Fruit fly (Drosophila melanogaster) whole organism, embryonic: Measurements from ENCODE around the gene CG32147.
A peak's percentile ranks its signal among the peaks of the same experiment; 100 is the strongest.

Source experiments
- Awh ChIP-seq: fragments of 200-800 bp; sonication (Bioruptor generic); IDR thresholded peaks from 2 replicates; pipeline ENCODE4, ENCODE4 v1.3.6; 2022; ENCODE audit warnings: missing biosample characterization, missing genetic modification characterization
- CG10654 ChIP-seq: fragments of 200-800 bp; sonication (Bioruptor generic); optimal IDR thresholded peaks from 2 replicates; lab custom pipeline; 2016; ENCODE audit warnings: missing biosample characterization, missing genetic modification characterization
- CG11723 ChIP-seq: fragments of 200-800 bp; sonication (Bioruptor generic); optimal IDR thresholded peaks from 2 replicates; lab custom pipeline; 2017; ENCODE audit warnings: missing biosample characterization, mild to moderate bottlenecking, missing genetic modification characterization
- CG12236 ChIP-seq: fragments of 200-800 bp; sonication (Bioruptor generic); optimal IDR thresholded peaks from 2 replicates; lab custom pipeline; 2016; ENCODE audit warnings: missing biosample characterization, missing genetic modification characterization
- CG13287 ChIP-seq: fragments of 200-800 bp; sonication (Bioruptor generic); IDR thresholded peaks from 2 replicates; pipeline ENCODE4 v1.3.6; 2022; ENCODE audit warnings: missing biosample characterization, missing genetic modification characterization; ENCODE audit not compliant: partially characterized antibody
- CG13424 ChIP-seq: fragments of 200-800 bp; sonication (Bioruptor generic); optimal IDR thresholded peaks from 2 replicates; lab custom pipeline; 2019; ENCODE audit warnings: missing biosample characterization, mild to moderate bottlenecking, missing genetic modification characterization, moderate library complexity
- CG14965 ChIP-seq: fragments of 200-800 bp; sonication (Bioruptor generic); optimal IDR thresholded peaks from 2 replicates; lab custom pipeline; 2016; ENCODE audit warnings: missing biosample characterization, missing genetic modification characterization, borderline replicate concordance
- CG17802 ChIP-seq: fragments of 200-800 bp; sonication (Bioruptor generic); optimal IDR thresholded peaks from 2 replicates; lab custom pipeline; 2018; ENCODE audit warnings: missing biosample characterization, mild to moderate bottlenecking, missing genetic modification characterization, moderate library complexity
- CG18599 ChIP-seq: fragments of 200-800 bp; sonication (Bioruptor generic); optimal IDR thresholded peaks from 3 replicates; lab custom pipeline; 2017; ENCODE audit warnings: missing biosample characterization, missing genetic modification characterization, mild to moderate bottlenecking, moderate library complexity, missing genetic modification reagents
- CG2199 ChIP-seq: fragments of 200-800 bp; sonication (Bioruptor generic); IDR thresholded peaks from 3 replicates; pipeline ENCODE4 v1.3.6; 2022; ENCODE audit warnings: missing biosample characterization, missing genetic modification characterization
- CG2889 ChIP-seq: fragments of 200-800 bp; sonication (Bioruptor generic); IDR thresholded peaks from 3 replicates; pipeline ENCODE4 v1.3.6; 2022; ENCODE audit warnings: missing biosample characterization, missing genetic modification characterization
- CG31365 ChIP-seq: fragments of 200-800 bp; sonication (Bioruptor generic); optimal IDR thresholded peaks from 2 replicates; lab custom pipeline; 2018; ENCODE audit warnings: missing biosample characterization, mild to moderate bottlenecking, missing genetic modification characterization
- CG31388 ChIP-seq: fragments of 200-800 bp; sonication (Bioruptor generic); optimal IDR thresholded peaks from 2 replicates; lab custom pipeline; 2016; ENCODE audit warnings: missing biosample characterization, missing genetic modification characterization
- CG43689 ChIP-seq: fragments of 200-800 bp; sonication (Bioruptor generic); IDR thresholded peaks from 2 replicates; pipeline ENCODE4 v1.3.6; 2022; ENCODE audit warnings: missing biosample characterization, missing genetic modification characterization
- CG6175 ChIP-seq: fragments of 200-800 bp; sonication (Bioruptor generic); IDR thresholded peaks from 3 replicates; pipeline ENCODE4 v1.3.6; 2022; ENCODE audit warnings: missing biosample characterization, missing genetic modification characterization
- CG7786 ChIP-seq: fragments of 200-800 bp; sonication (Bioruptor generic); optimal IDR thresholded peaks from 2 replicates; lab custom pipeline; 2016; ENCODE audit warnings: missing biosample characterization, missing genetic modification characterization
- CG7963 ChIP-seq: fragments of 200-800 bp; sonication (Bioruptor generic); IDR thresholded peaks from 3 replicates; pipeline ENCODE4 v1.3.6; 2022; ENCODE audit warnings: missing biosample characterization, missing genetic modification characterization; ENCODE audit not compliant: partially characterized antibody
- Camta ChIP-seq: fragments of 200-800 bp; sonication (Bioruptor generic); optimal IDR thresholded peaks from 2 replicates; lab custom pipeline; 2016; ENCODE audit warnings: missing biosample characterization, missing genetic modification characterization
- CrebB ChIP-seq: fragments of 200-800 bp; sonication (Bioruptor generic); optimal IDR thresholded peaks from 3 replicates; lab custom pipeline; 2018; ENCODE audit warnings: missing biosample characterization, mild to moderate bottlenecking, missing genetic modification characterization
- Ets65A ChIP-seq: fragments of 200-800 bp; sonication (Bioruptor generic); peaks from one replicate; lab custom pipeline; 2016; ENCODE audit warnings: missing biosample characterization, missing genetic modification characterization
- H15 ChIP-seq: fragments of 200-800 bp; sonication (Bioruptor generic); IDR thresholded peaks from 3 replicates; pipeline ENCODE4 v1.3.6; 2022; ENCODE audit warnings: missing biosample characterization, missing genetic modification characterization
- Jarid2 ChIP-seq: fragments of 200-800 bp; sonication (Bioruptor generic); optimal IDR thresholded peaks from 3 replicates; lab custom pipeline; 2017; ENCODE audit warnings: mild to moderate bottlenecking, missing biosample characterization, missing genetic modification reagents, missing genetic modification characterization
- Med ChIP-seq: fragments of 200-800 bp; sonication (Bioruptor generic); peaks from one replicate; lab custom pipeline; 2016; ENCODE audit warnings: missing biosample characterization, missing genetic modification characterization, mild to moderate bottlenecking, inconsistent platforms, moderate library complexity
- Oli ChIP-seq: fragments of 200-800 bp; sonication (Bioruptor generic); optimal IDR thresholded peaks from 2 replicates; lab custom pipeline; 2018; ENCODE audit warnings: missing biosample characterization, mild to moderate bottlenecking, missing genetic modification characterization, moderate library complexity
- Rx ChIP-seq: fragments of 200-800 bp; sonication (Bioruptor generic); IDR thresholded peaks from 2 replicates; pipeline ENCODE4 v1.3.6; 2022; ENCODE audit warnings: missing biosample characterization, missing genetic modification characterization
- Spps ChIP-seq: fragments of 200-800 bp; sonication (Bioruptor generic); optimal IDR thresholded peaks from 2 replicates; lab custom pipeline; 2018; ENCODE audit warnings: missing biosample characterization, mild to moderate bottlenecking, missing genetic modification characterization
- Sry-δ ChIP-seq: fragments of 200-800 bp; sonication (Bioruptor generic); optimal IDR thresholded peaks from 2 replicates; lab custom pipeline; 2016; ENCODE audit warnings: missing biosample characterization, missing genetic modification characterization
- ab ChIP-seq: fragments of 200-800 bp; sonication (Bioruptor generic); optimal IDR thresholded peaks from 2 replicates; lab custom pipeline; 2016; ENCODE audit warnings: missing biosample characterization, missing genetic modification characterization
- abd-A ChIP-seq: fragments of 200-800 bp; sonication (Bioruptor generic); optimal IDR thresholded peaks from 3 replicates; lab custom pipeline; 2019; ENCODE audit warnings: missing biosample characterization, mild to moderate bottlenecking, missing genetic modification characterization, moderate library complexity
- ac ChIP-seq: fragments of 200-800 bp; sonication (Bioruptor generic); optimal IDR thresholded peaks from 3 replicates; lab custom pipeline; 2017; ENCODE audit warnings: missing biosample characterization, mild to moderate bottlenecking, missing genetic modification characterization
- chinmo ChIP-seq: fragments of 200-800 bp; sonication (Bioruptor generic); IDR thresholded peaks from 4 replicates; pipeline ENCODE4 v1.3.6; 2022; ENCODE audit warnings: missing biosample characterization, missing genetic modification characterization; ENCODE audit not compliant: partially characterized antibody
- ci ChIP-seq: fragments of 200-800 bp; sonication (Bioruptor generic); IDR thresholded peaks from 3 replicates; pipeline ENCODE4 v1.3.6; 2022; ENCODE audit warnings: missing biosample characterization, missing genetic modification characterization
- disco-r ChIP-seq: fragments of 200-800 bp; sonication (Bioruptor generic); optimal IDR thresholded peaks from 2 replicates; lab custom pipeline; 2016; ENCODE audit warnings: missing biosample characterization, missing genetic modification characterization
- exex ChIP-seq: fragments of 200-800 bp; sonication (Bioruptor generic); optimal IDR thresholded peaks from 4 replicates; lab custom pipeline; 2018; ENCODE audit warnings: missing biosample characterization, mild to moderate bottlenecking, missing genetic modification characterization, moderate library complexity
- fd3F ChIP-seq: fragments of 200-800 bp; sonication (Bioruptor generic); optimal IDR thresholded peaks from 2 replicates; lab custom pipeline; 2018; ENCODE audit warnings: missing biosample characterization, mild to moderate bottlenecking, missing genetic modification characterization, moderate library complexity
- gro ChIP-seq: fragments of 200-800 bp; sonication (Bioruptor generic); optimal IDR thresholded peaks from 2 replicates; lab custom pipeline; 2016; ENCODE audit warnings: missing biosample characterization, missing genetic modification characterization
- gsb ChIP-seq: fragments of 200-800 bp; sonication (Bioruptor generic); IDR thresholded peaks from 2 replicates; pipeline ENCODE4 v1.3.6; 2022; ENCODE audit warnings: missing biosample characterization, missing genetic modification characterization
- inv ChIP-seq: fragments of 200-800 bp; sonication (Bioruptor generic); IDR thresholded peaks from 2 replicates; pipeline ENCODE4 v1.3.6; 2022; ENCODE audit warnings: missing biosample characterization, missing genetic modification characterization; ENCODE audit not compliant: partially characterized antibody
- jumu ChIP-seq: fragments of 200-800 bp; sonication (Bioruptor generic); optimal IDR thresholded peaks from 3 replicates; lab custom pipeline; 2016; ENCODE audit warnings: missing biosample characterization, missing genetic modification characterization
- lbe ChIP-seq: fragments of 200-800 bp; sonication (Bioruptor generic); optimal IDR thresholded peaks from 2 replicates; lab custom pipeline; 2016; ENCODE audit warnings: missing biosample characterization, mild to moderate bottlenecking, missing genetic modification characterization
- mld ChIP-seq: fragments of 200-800 bp; sonication (Bioruptor generic); IDR thresholded peaks from 3 replicates; pipeline ENCODE4 v1.3.6; 2022; ENCODE audit warnings: missing biosample characterization, missing genetic modification characterization; ENCODE audit not compliant: partially characterized antibody
- nau ChIP-seq: fragments of 200-800 bp; sonication (Bioruptor generic); optimal IDR thresholded peaks from 3 replicates; lab custom pipeline; 2017; ENCODE audit warnings: missing biosample characterization, mild to moderate bottlenecking, missing genetic modification characterization, missing genetic modification reagents
- nerfin-1 ChIP-seq: fragments of 200-800 bp; sonication (Bioruptor generic); optimal IDR thresholded peaks from 3 replicates; lab custom pipeline; 2019; ENCODE audit warnings: missing biosample characterization, mild to moderate bottlenecking, missing genetic modification characterization, moderate library complexity
- prd ChIP-seq, 3 experiments: fragments of >200 bp in 2 of 3; fragments of 200-800 bp in 1 of 3; sonication (Bioruptor generic) in 1 of 3; optimal IDR thresholded peaks in 2 of 3; IDR thresholded peaks in 1 of 3; 2 replicates in 2 of 3; 3 replicates in 1 of 3; pipeline versions ENCODE4 v1.3.6 to Lab custom; 2017 to 2022; ENCODE audit warnings: missing biosample characterization in 1 of 3, missing genetic modification characterization in 1 of 3
- pros ChIP-seq: fragments of 200-800 bp; sonication (Bioruptor generic); optimal IDR thresholded peaks from 3 replicates; lab custom pipeline; 2019; ENCODE audit warnings: missing biosample characterization, mild to moderate bottlenecking, missing genetic modification characterization, moderate library complexity
- scrt ChIP-seq: fragments of 200-800 bp; sonication (Bioruptor generic); optimal IDR thresholded peaks from 2 replicates; lab custom pipeline; 2018; ENCODE audit warnings: missing biosample characterization, mild to moderate bottlenecking, missing genetic modification characterization, moderate library complexity
- sens-2 ChIP-seq: fragments of 200-800 bp; sonication (Bioruptor generic); IDR thresholded peaks from 2 replicates; pipeline ENCODE4 v1.3.6; 2022; ENCODE audit warnings: missing biosample characterization, missing genetic modification characterization
- shn ChIP-seq: fragments of 200-800 bp; sonication (Bioruptor generic); optimal IDR thresholded peaks from 3 replicates; lab custom pipeline; 2016; ENCODE audit warnings: missing biosample characterization, missing genetic modification characterization
- slbo ChIP-seq: fragments of 200-800 bp; sonication (Bioruptor generic); IDR thresholded peaks from 2 replicates; pipeline ENCODE4 v1.3.6; 2022; ENCODE audit warnings: missing biosample characterization, missing genetic modification characterization

The CG32147 gene

dm6 chr3L:15107158-15107775 is 36.6 kb downstream of the CG32147 start (continued):
- TF ChIP-seq H15 (no peak), nau (GFP tag; lab: Kevin White, UChicago) (no peak), Spps (tag; lab: Kevin White, UChicago) (no peak), CG12236 (no peak), CG17802 (tag; lab: Kevin White, UChicago) (no peak), CG2199 (GFP tag; lab: Robert Waterston, UW) (0 out of 3 replicates have a peak, but pooled peaks have one; percentile 29), lbe (no peak), abd-A (peak; percentile 87), ab (no peak), Jarid2 (no peak), Ets65A (GFP tag; lab: Kevin White, UChicago) (no peak), exex (tag; lab: Kevin White, UChicago) (no peak), CG7963 (GFP tag; lab: Robert Waterston, UW) (no peak), Awh (GFP tag; lab: Robert Waterston, UW) (no peak), Camta (GFP tag; lab: Kevin White, UChicago) (no peak), pros (GFP tag; lab: Kevin White, UChicago) (no peak), sens-2 (GFP tag; lab: Robert Waterston, UW) (no peak), CG13287 (GFP tag; lab: Robert Waterston, UW) (no peak), shn (GFP tag; lab: Kevin White, UChicago) (no peak), prd (optimal IDR thresholded peaks at IDR 0.05; lab: Kevin White, UChicago) (no peak), prd (GFP tag; IDR thresholded peaks at IDR 0.05; lab: Robert Waterston, UW) (no peak), CG43689 (no peak), CG11723 (GFP tag; lab: Kevin White, UChicago) (no peak), ci (GFP tag; lab: Robert Waterston, UW) (no peak), Rx (GFP tag; lab: Robert Waterston, UW) (no peak), CG14965 (no peak), chinmo (GFP tag; lab: Robert Waterston, UW) (peak; percentile 62; the same call in 1 of the 4 replicates), CG31365 (tag; lab: Kevin White, UChicago) (no peak), CG2889 (peak; percentile 13; the same call in 1 of the 3 replicates), Med (GFP tag; lab: Kevin White, UChicago) (peak; percentile 50), CG18599 (GFP tag; lab: Kevin White, UChicago) (no peak), ac (GFP tag; lab: Kevin White, UChicago) (no peak), fd3F (GFP tag; lab: Kevin White, UChicago) (no peak), CG13424 (tag; lab: Kevin White, UChicago) (no peak), jumu (no peak), CG6175 (GFP tag; lab: Robert Waterston, UW) (0 out of 3 replicates have a peak, but pooled peaks have one; percentile 18), CG10654 (GFP tag; lab: Kevin White, UChicago) (no peak), scrt (no peak), gro (GFP tag; lab: Kevin White, UChicago) (no peak), gsb (no peak), disco-r (GFP tag; lab: Kevin White, UChicago) (no peak), mld (GFP tag; lab: Robert Waterston, UW) (no peak), Oli (tag; lab: Kevin White, UChicago) (no peak), CG7786 (GFP tag; lab: Kevin White, UChicago) (no peak), inv (GFP tag; lab: Robert Waterston, UW) (0 out of 2 replicates have a peak, but pooled peaks have one; percentile 16), Sry-δ (GFP tag; lab: Kevin White, UChicago) (no peak), CG31388 (no peak), slbo (no peak), nerfin-1 (no peak), CrebB (tag; lab: Kevin White, UChicago) (no peak)
